Worm (Caenorhabditis elegans): ENCODE results near the gene K03B4.6.

ce11 chrV:4676092-4676491, at the start of gene K03B4.6:
- no peak for TF ChIP-seq F13C5.2 (tag; optimal IDR thresholded peaks at IDR 0.05)
- TF ChIP-seq ama-1 (optimal IDR thresholded peaks at IDR 0.05) = no peak
- no peak for TF ChIP-seq sea-1 (GFP tag; conservative IDR thresholded peaks at IDR 0.05)

All from whole organism, early embryonic.